Worm (Caenorhabditis elegans): ENCODE measurements around the gene rap-1.

Gene rap-1

ce11 chrIV:8949078-8950039, 30.7 kb upstream of the rap-1 start:
- TF ChIP-seq nhr-67 (tag; optimal IDR thresholded peaks at IDR 0.05): no peak
- no peak for TF ChIP-seq hmg-11 (tag; optimal IDR thresholded peaks at IDR 0.05)
- TF ChIP-seq nhr-11 (tag; optimal IDR thresholded peaks at IDR 0.05): no peak
- no peak for TF ChIP-seq zag-1 (tag; optimal IDR thresholded peaks at IDR 0.05)
- TF ChIP-seq R02D3.7 (tag; optimal IDR thresholded peaks at IDR 0.05): no peak
- TF ChIP-seq lin-15B (tag; optimal IDR thresholded peaks at IDR 0.05): no peak
- TF ChIP-seq ceh-9 (tag; optimal IDR thresholded peaks at IDR 0.05): no peak
- no peak for TF ChIP-seq ztf-4 (tag; optimal IDR thresholded peaks at IDR 0.05)
- TF ChIP-seq elt-1 (tag; optimal IDR thresholded peaks at IDR 0.05): no peak
- TF ChIP-seq nhr-77 (tag; optimal IDR thresholded peaks at IDR 0.05): no peak
- TF ChIP-seq nhr-76 (tag; optimal IDR thresholded peaks at IDR 0.05): no peak
- TF ChIP-seq nhr-28 (tag; optimal IDR thresholded peaks at IDR 0.05): no peak
- TF ChIP-seq elt-3 (tag; optimal IDR thresholded peaks at IDR 0.05): no peak
- no peak for TF ChIP-seq unc-62 (GFP tag; optimal IDR thresholded peaks at IDR 0.05)
- TF ChIP-seq mdl-1 (tag; optimal IDR thresholded peaks at IDR 0.05): peak; percentile 81
- peak; percentile 32 for TF ChIP-seq tbx-2 (tag; optimal IDR thresholded peaks at IDR 0.05)
- no peak for TF ChIP-seq egl-27 (tag; optimal IDR thresholded peaks at IDR 0.05)
- peak; percentile 99 for TF ChIP-seq nhr-25 (tag; optimal IDR thresholded peaks at IDR 0.05)
- no peak for TF ChIP-seq nhr-237 (tag; optimal IDR thresholded peaks at IDR 0.05)
- no peak for TF ChIP-seq ama-1 (optimal IDR thresholded peaks at IDR 0.05)
- TF ChIP-seq elt-2 (tag; optimal IDR thresholded peaks at IDR 0.05): peak; percentile 75
- no peak for TF ChIP-seq egl-5 (tag; optimal IDR thresholded peaks at IDR 0.05)
- no peak for TF ChIP-seq eor-1 (tag; optimal IDR thresholded peaks at IDR 0.05)
- TF ChIP-seq fkh-10 (GFP tag; optimal IDR thresholded peaks at IDR 0.05): no peak
- peak; percentile 33 for TF ChIP-seq lsy-12 (tag; optimal IDR thresholded peaks at IDR 0.05)
- TF ChIP-seq ceh-28 (tag; optimal IDR thresholded peaks at IDR 0.05): no peak
- peak; percentile 85 for TF ChIP-seq nhr-43 (tag; optimal IDR thresholded peaks at IDR 0.05; ENCODE audit: poor library complexity, severe bottlenecking)
- peak; percentile 93 for TF ChIP-seq pqm-1 (tag; optimal IDR thresholded peaks at IDR 0.05)
- TF ChIP-seq pha-4 (tag; optimal IDR thresholded peaks at IDR 0.05): peak; percentile 43
- no peak for TF ChIP-seq mml-1 (tag; optimal IDR thresholded peaks at IDR 0.05)
- no peak for TF ChIP-seq ZK546.5 (tag; optimal IDR thresholded peaks at IDR 0.05)
- no peak for TF ChIP-seq snpc-4 (tag; optimal IDR thresholded peaks at IDR 0.05)
- no peak for TF ChIP-seq ztf-11 (tag; optimal IDR thresholded peaks at IDR 0.05)
- peak; percentile 66 for TF ChIP-seq nhr-23 (tag; optimal IDR thresholded peaks at IDR 0.05)
- peak; percentile 7 for TF ChIP-seq fos-1 (tag; optimal IDR thresholded peaks at IDR 0.05)
- TF ChIP-seq nhr-12 (tag; optimal IDR thresholded peaks at IDR 0.05): no peak
- peak; percentile 54 for TF ChIP-seq nfya-1 (tag; optimal IDR thresholded peaks at IDR 0.05; ENCODE audit: insufficient read depth)
- no peak for TF ChIP-seq daf-12 (tag; optimal IDR thresholded peaks at IDR 0.05)
- no peak for TF ChIP-seq aly-2 (tag; optimal IDR thresholded peaks at IDR 0.05)
- no peak for TF ChIP-seq skn-1 (tag; optimal IDR thresholded peaks at IDR 0.05)
- TF ChIP-seq ceh-82 (tag; optimal IDR thresholded peaks at IDR 0.05): no peak
- no peak for TF ChIP-seq ceh-16 (tag; optimal IDR thresholded peaks at IDR 0.05)
- TF ChIP-seq unc-39 (tag; optimal IDR thresholded peaks at IDR 0.05): no peak
- no peak for TF ChIP-seq lin-39 (tag; optimal IDR thresholded peaks at IDR 0.05)
- TF ChIP-seq jun-1 (tag; optimal IDR thresholded peaks at IDR 0.05): peak; percentile 77
- no peak for TF ChIP-seq fkh-2 (tag; optimal IDR thresholded peaks at IDR 0.05)
- no peak for TF ChIP-seq sea-2 (GFP tag; optimal IDR thresholded peaks at IDR 0.05)

All from whole organism, L3 larva.